Worm (Caenorhabditis elegans): Measurements from ENCODE around the gene F55E10.1.

Gene F55E10.1

ce11 chrX:8368210-8368609, 26.4 kb downstream of the F55E10.1 start (continued):
- no peak for TF ChIP-seq hlh-4 (tag; optimal IDR thresholded peaks at IDR 0.05)
- TF ChIP-seq mef-2 (tag; optimal IDR thresholded peaks at IDR 0.05) = no peak

ce11 chrX:8371906-8372305, 30.1 kb downstream of the F55E10.1 start, which contains the start of gene nep-15:
Gene nep-15, plus strand, starts transcription at chrX:8372206.
- TF ChIP-seq C34B4.2 (tag; optimal IDR thresholded peaks at IDR 0.05) (no peak), snpc-4 (tag; optimal IDR thresholded peaks at IDR 0.05) (no peak), zip-4 (GFP tag; optimal IDR thresholded peaks at IDR 0.05) (no peak), mdl-1 (tag; optimal IDR thresholded peaks at IDR 0.05) (no peak), hpl-2 (GFP tag; optimal IDR thresholded peaks at IDR 0.05) (no peak), lin-13 (GFP tag; optimal IDR thresholded peaks at IDR 0.05) (no peak), sup-37 (GFP tag; optimal IDR thresholded peaks at IDR 0.05) (no peak), nhr-237 (tag; optimal IDR thresholded peaks at IDR 0.05) (no peak), ets-5 (GFP tag; IDR thresholded peaks at IDR 0.05) (no peak), lin-15B (tag; optimal IDR thresholded peaks at IDR 0.05) (no peak), alr-1 (tag; optimal IDR thresholded peaks at IDR 0.05; ENCODE audit: borderline replicate concordance) (no peak), jun-1 (tag; optimal IDR thresholded peaks at IDR 0.05) (no peak), efl-1 (optimal IDR thresholded peaks at IDR 0.05) (no peak), efl-1 (GFP tag; optimal IDR thresholded peaks at IDR 0.05 in 1 of 2) (no peak), ama-1 (optimal IDR thresholded peaks at IDR 0.05) (no peak), nhr-11 (tag; optimal IDR thresholded peaks at IDR 0.05) (no peak), nhr-84 (tag; optimal IDR thresholded peaks at IDR 0.05) (no peak)

ce11 chrX:8378312-8378711, 36.5 kb downstream of the F55E10.1 start, which contains the start of gene tbc-18:
Gene tbc-18, plus strand, starts transcription at chrX:8378557.
- peak in 1 of 3 experiments; percentile 7 for TF ChIP-seq dpl-1 (GFP tag; optimal IDR thresholded peaks at IDR 0.05)
- peak in 1 of 2 experiments; percentile 46 for TF ChIP-seq lsy-2 (tag; optimal IDR thresholded peaks at IDR 0.05)
- peak in 1 of 3 experiments; percentile 64 for TF ChIP-seq ceh-82 (tag; optimal IDR thresholded peaks at IDR 0.05)
- no peak for TF ChIP-seq ceh-90 (tag; optimal IDR thresholded peaks at IDR 0.05)
- no peak for TF ChIP-seq ztf-4 (tag; optimal IDR thresholded peaks at IDR 0.05)
- no peak for TF ChIP-seq fos-1 (tag; optimal IDR thresholded peaks at IDR 0.05)
- no peak for TF ChIP-seq unc-30 (tag; optimal IDR thresholded peaks at IDR 0.05)
- peak; percentile 91 for TF ChIP-seq lin-14 (GFP tag; optimal IDR thresholded peaks at IDR 0.05)
- TF ChIP-seq pqm-1 (tag; optimal IDR thresholded peaks at IDR 0.05) = no peak
- TF ChIP-seq nhr-20 (tag; optimal IDR thresholded peaks at IDR 0.05) = peak; percentile 20
- no peak for TF ChIP-seq zag-1 (tag; optimal IDR thresholded peaks at IDR 0.05)
- peak; percentile 62 for TF ChIP-seq dsc-1 (tag; optimal IDR thresholded peaks at IDR 0.05)
- TF ChIP-seq sox-4 (tag; optimal IDR thresholded peaks at IDR 0.05) = no peak
- TF ChIP-seq nhr-47 (tag; optimal IDR thresholded peaks at IDR 0.05) = peak; percentile 57
- peak in 1 of 2 experiments; percentile 10 for TF ChIP-seq lin-35 (GFP tag; optimal IDR thresholded peaks at IDR 0.05)
- peak; percentile 9 for TF ChIP-seq mep-1 (tag; optimal IDR thresholded peaks at IDR 0.05)
- TF ChIP-seq F16B12.6 (tag; optimal IDR thresholded peaks at IDR 0.05) = no peak
- TF ChIP-seq mef-2 (tag; optimal IDR thresholded peaks at IDR 0.05) = no peak
- no peak for TF ChIP-seq zip-4 (GFP tag; optimal IDR thresholded peaks at IDR 0.05)
- TF ChIP-seq nhr-71 (tag; optimal IDR thresholded peaks at IDR 0.05) = peak; percentile 66
- TF ChIP-seq C16A3.4 (tag; optimal IDR thresholded peaks at IDR 0.05) = no peak
- TF ChIP-seq ceh-8 (GFP tag; optimal IDR thresholded peaks at IDR 0.05) = no peak
- TF ChIP-seq nhr-237 (tag; optimal IDR thresholded peaks at IDR 0.05) = no peak
- peak; percentile 54 for TF ChIP-seq fkh-10 (GFP tag; optimal IDR thresholded peaks at IDR 0.05)
- TF ChIP-seq egl-13 (tag; optimal IDR thresholded peaks at IDR 0.05) = peak; percentile 40
- TF ChIP-seq snu-23 (GFP tag; optimal IDR thresholded peaks at IDR 0.05) = peak; percentile 47
- peak; percentile 45 for TF ChIP-seq swsn-7 (tag; optimal IDR thresholded peaks at IDR 0.05)
- TF ChIP-seq ces-1 (GFP tag; optimal IDR thresholded peaks at IDR 0.05) = no peak
- peak; percentile 32 for TF ChIP-seq xbp-1 (tag; optimal IDR thresholded peaks at IDR 0.05)
- TF ChIP-seq efl-1 (optimal IDR thresholded peaks at IDR 0.05) = peak; percentile 6 to 46
- no peak for TF ChIP-seq efl-1 (GFP tag; optimal IDR thresholded peaks at IDR 0.05 in 1 of 2)
- peak; percentile 54 for TF ChIP-seq unc-86 (tag; optimal IDR thresholded peaks at IDR 0.05)
- TF ChIP-seq vab-15 (tag; optimal IDR thresholded peaks at IDR 0.05) = no peak
- TF ChIP-seq fkh-8 (tag; optimal IDR thresholded peaks at IDR 0.05) = peak; percentile 87
- peak; percentile 18; the same call in 1 of the 2 replicates for TF ChIP-seq isw-1 (GFP tag; IDR thresholded peaks at IDR 0.05)
- TF ChIP-seq pax-3 (tag; optimal IDR thresholded peaks at IDR 0.05) = peak; percentile 55

Measured in whole organism, L1 larva.